Fruit fly (Drosophila melanogaster) whole organism, embryonic: ENCODE results near the gene CG1138.

ENCODE experiments used
- CG13424 ChIP-seq: fragments of 200-800 bp; sonication (Bioruptor generic); optimal IDR thresholded peaks from 2 replicates; lab custom pipeline; 2019; ENCODE audit warnings: missing biosample characterization, mild to moderate bottlenecking, missing genetic modification characterization, moderate library complexity
- CG15514 ChIP-seq: fragments of 200-800 bp; sonication (Bioruptor generic); optimal IDR thresholded peaks from 3 replicates; lab custom pipeline; 2017; ENCODE audit warnings: missing biosample characterization, missing genetic modification characterization, mild to moderate bottlenecking, moderate library complexity, missing genetic modification reagents
- CG42726 ChIP-seq: fragments of 200-800 bp; sonication (Bioruptor generic); IDR thresholded peaks from 2 replicates; pipeline ENCODE4 v1.3.6; 2022; ENCODE audit warnings: missing biosample characterization, missing genetic modification characterization; ENCODE audit not compliant: partially characterized antibody
- Camta ChIP-seq: fragments of 200-800 bp; sonication (Bioruptor generic); optimal IDR thresholded peaks from 2 replicates; lab custom pipeline; 2016; ENCODE audit warnings: missing biosample characterization, missing genetic modification characterization
- ara ChIP-seq: fragments of 200-800 bp; sonication (Bioruptor generic); IDR thresholded peaks from 2 replicates; pipeline ENCODE4 v1.3.6; 2022; ENCODE audit warnings: missing biosample characterization, missing genetic modification characterization
- bbx ChIP-seq: fragments of 200-800 bp; sonication (Bioruptor generic); IDR thresholded peaks from 2 replicates; pipeline ENCODE4 v1.3.6; 2022; ENCODE audit warnings: missing biosample characterization, missing genetic modification characterization; ENCODE audit not compliant: partially characterized antibody
- chn ChIP-seq: fragments of 200-800 bp; sonication (Bioruptor generic); optimal IDR thresholded peaks from 2 replicates; lab custom pipeline; 2016; ENCODE audit warnings: missing biosample characterization, missing genetic modification characterization
- da ChIP-seq: fragments of 200-800 bp; sonication (Bioruptor generic); optimal IDR thresholded peaks from 2 replicates; lab custom pipeline; 2016; ENCODE audit warnings: missing biosample characterization, missing genetic modification characterization
- danr ChIP-seq: fragments of 200-800 bp; sonication (Bioruptor generic); IDR thresholded peaks from 2 replicates; pipeline ENCODE4 v1.3.6; 2022; ENCODE audit warnings: missing biosample characterization, missing genetic modification characterization
- gt ChIP-seq: fragments of 200-800 bp; sonication (Bioruptor generic); IDR thresholded peaks from 2 replicates; pipeline ENCODE4 v1.3.6; 2022; ENCODE audit warnings: missing biosample characterization, missing genetic modification characterization
- lbe ChIP-seq: fragments of 200-800 bp; sonication (Bioruptor generic); optimal IDR thresholded peaks from 2 replicates; lab custom pipeline; 2016; ENCODE audit warnings: missing biosample characterization, mild to moderate bottlenecking, missing genetic modification characterization
- lmd ChIP-seq: fragments of 200-800 bp; sonication (Bioruptor generic); IDR thresholded peaks from 2 replicates; pipeline ENCODE4 v1.3.6; 2022; ENCODE audit warnings: missing biosample characterization, missing genetic modification characterization
- pan ChIP-seq, 4 experiments: fragments of >200 bp in 3 of 4; fragments of 200-800 bp in 1 of 4; sonication (Bioruptor generic) in 1 of 4; optimal IDR thresholded peaks in 3 of 4; IDR thresholded peaks in 1 of 4; 2 replicates each; pipeline versions ENCODE4 v1.3.6 to Lab custom; 2017 to 2022; ENCODE audit warnings: missing biosample characterization in 2 of 4, missing genetic modification characterization in 2 of 4, mixed read lengths in 1 of 4

- TF ChIP-seq ara (GFP tag; lab: Robert Waterston, UW) (no peak), pan (optimal IDR thresholded peaks at IDR 0.05; lab: Kevin White, UChicago) (no peak), pan (GFP tag; optimal IDR thresholded peaks at IDR 0.05 in 1 of 2, IDR thresholded peaks at IDR 0.05 in 1 of 2) (no peak), da (GFP tag; lab: Kevin White, UChicago) (no peak), lmd (no peak), CG42726 (GFP tag; lab: Robert Waterston, UW) (no peak), Camta (no peak), lbe (GFP tag; lab: Kevin White, UChicago) (no peak), CG13424 (tag; lab: Kevin White, UChicago) (no peak), CG15514 (GFP tag; lab: Kevin White, UChicago) (no peak), chn (no peak), danr (GFP tag; lab: Robert Waterston, UW) (no peak), gt (GFP tag; lab: Robert Waterston, UW) (no peak), bbx (no peak)
Observed at dm6 chr3R:6640932-6641331, 43.1 kb upstream of the CG1138 start, which contains the start of gene CG31286.
